Worm (Caenorhabditis elegans) whole organism, L3 larva: ENCODE data around the gene C55A6.1.

Source experiments
- ama-1 ChIP-seq: fragments of 150-350 bp; optimal IDR thresholded peaks from 2 replicates; lab custom pipeline; 2018
- ceh-82 ChIP-seq: fragments of 150-350 bp; optimal IDR thresholded peaks from 2 replicates; lab custom pipeline; 2014; ENCODE audit warnings: missing biosample characterization, missing genetic modification characterization
- ceh-9 ChIP-seq: sonication (generic microtip); optimal IDR thresholded peaks from 2 replicates; lab custom pipeline; 2018; ENCODE audit warnings: missing biosample characterization, missing genetic modification characterization
- elt-1 ChIP-seq: fragments of 150-350 bp; optimal IDR thresholded peaks from 2 replicates; lab custom pipeline; 2014; ENCODE audit warnings: missing biosample characterization, missing genetic modification characterization
- nhr-11 ChIP-seq: fragments of 150-350 bp; optimal IDR thresholded peaks from 2 replicates; lab custom pipeline; 2014; ENCODE audit warnings: missing biosample characterization, missing genetic modification characterization
- skn-1 ChIP-seq: fragments of 150-350 bp; optimal IDR thresholded peaks from 2 replicates; lab custom pipeline; 2014; ENCODE audit warnings: missing biosample characterization, missing genetic modification characterization
- unc-62 ChIP-seq: fragments of 150-350 bp; sonication (generic microtip); optimal IDR thresholded peaks from 4 replicates; lab custom pipeline; 2014; ENCODE audit warnings: missing biosample characterization, missing genetic modification reagents, missing genetic modification characterization
- ztf-11 ChIP-seq: fragments of 150-350 bp; optimal IDR thresholded peaks from 2 replicates; lab custom pipeline; 2014; ENCODE audit warnings: missing biosample characterization, missing genetic modification characterization
- ztf-4 ChIP-seq: fragments of 150-350 bp; optimal IDR thresholded peaks from 2 replicates; lab custom pipeline; 2014; ENCODE audit warnings: missing biosample characterization, missing genetic modification characterization

ce11 chrV:11474399-11474798, 30.4 kb downstream of the C55A6.1 start, which contains the start of gene nas-22:
- TF ChIP-seq ztf-11 (tag; lab: Kevin White, UChicago) (no peak), elt-1 (tag; lab: Kevin White, UChicago) (no peak), ama-1 (lab: Kevin White, UChicago) (no peak), nhr-11 (no peak), unc-62 (GFP tag; lab: Kevin White, UChicago) (no peak), ceh-82 (tag; lab: Kevin White, UChicago) (no peak), ztf-4 (tag; lab: Kevin White, UChicago) (no peak), skn-1 (tag; lab: Kevin White, UChicago) (no peak), ceh-9 (tag; lab: Kevin White, UChicago) (no peak)
